Fruit fly (Drosophila melanogaster): ENCODE measurements around the gene spict.

The spict gene

dm6 chr2L:12697223-12697622 lies 7.3 kb upstream of the spict start, which contains the start of gene CG5781:
Gene CG5781 (minus strand): TSS chr2L:12697323.
- no peak for TF ChIP-seq noc (tag; optimal IDR thresholded peaks at IDR 0.05)

DNA sequence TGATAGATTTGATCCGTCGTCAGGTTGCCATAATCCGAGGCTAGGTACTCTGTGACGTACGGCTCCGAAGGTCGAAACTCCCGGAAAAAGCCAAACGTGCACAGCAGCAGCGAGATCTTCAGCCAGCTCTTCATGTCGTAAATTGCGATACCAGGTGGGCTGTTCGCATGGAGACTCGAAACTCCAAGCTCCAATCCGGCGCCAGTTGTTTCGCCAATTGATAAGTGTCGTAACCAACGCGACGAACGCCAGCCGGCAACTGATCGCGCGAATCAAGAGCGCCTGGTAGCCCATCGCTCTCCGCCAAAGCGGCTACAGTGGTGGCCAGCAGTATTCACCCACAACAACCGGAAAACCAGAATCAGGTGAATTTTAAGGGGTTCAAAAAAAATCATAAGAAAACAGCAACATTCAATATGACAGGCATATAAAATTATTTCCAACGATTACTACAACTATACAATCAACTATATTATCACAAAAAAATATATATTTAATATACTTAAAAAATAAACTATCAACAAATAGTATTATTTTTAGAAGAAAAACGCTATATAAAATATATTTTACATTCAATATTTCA lies 4.1 kb upstream of the spict start, which contains the start of gene CG17036:
Gene CG17036, minus strand, starts transcription at position 366 of the 583 bp plus-strand sequence.
- TF ChIP-seq noc (tag; optimal IDR thresholded peaks at IDR 0.05) = peak; percentile 37

- peak; percentile 6 for TF ChIP-seq noc (tag; optimal IDR thresholded peaks at IDR 0.05)
Observed at dm6 chr2L:12701498-12701897, 3.0 kb upstream of the spict start.

DNA sequence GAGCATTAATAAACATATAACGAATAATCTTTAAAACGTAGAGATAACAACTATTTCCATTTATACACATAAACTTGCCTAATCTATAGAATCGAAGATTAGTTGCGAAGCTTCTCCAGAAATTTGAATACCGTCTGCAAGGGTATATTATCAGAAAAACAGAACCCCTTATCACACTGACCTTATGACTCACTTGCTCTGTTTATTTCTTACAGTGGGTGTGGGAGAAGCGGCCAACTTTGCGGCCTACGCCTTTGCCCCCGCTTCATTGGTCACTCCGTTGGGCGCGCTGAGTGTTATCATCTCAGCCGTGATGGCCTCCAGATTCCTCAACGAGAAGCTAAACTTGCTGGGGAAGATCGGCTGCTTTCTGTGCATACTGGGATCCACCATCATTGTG lies 851 bp downstream of the spict start:
- TF ChIP-seq noc (tag; optimal IDR thresholded peaks at IDR 0.05) = peak; percentile 24

dm6 chr2L:12707540-12707939 lies 3.0 kb downstream of the spict start, which contains the start of the genes CG6180 and CG15484:
Gene CG6180 (plus strand): TSS chr2L:12707661.
Gene CG15484 (minus strand): TSS chr2L:12707711.
- peak; percentile 32 for TF ChIP-seq noc (tag; optimal IDR thresholded peaks at IDR 0.05)

DNA sequence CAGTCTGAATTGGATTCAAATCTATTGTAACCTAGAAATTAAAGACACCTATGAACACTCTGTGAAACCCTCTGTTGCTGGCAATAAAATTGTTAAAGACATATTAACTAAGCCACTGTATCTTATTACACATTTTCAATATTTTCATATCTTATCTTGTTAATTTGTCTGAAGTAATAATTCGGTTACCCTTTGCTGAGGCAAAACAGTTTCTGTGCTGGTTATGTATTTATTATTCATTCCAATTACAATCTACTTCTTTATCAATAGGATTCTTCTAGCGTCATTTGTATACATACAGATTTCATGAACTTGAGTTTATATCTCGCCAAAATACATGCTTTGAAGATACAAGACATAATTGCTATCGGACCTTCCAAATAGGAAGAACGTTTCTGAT lies 4.1 kb downstream of the spict start:
- TF ChIP-seq noc (tag; optimal IDR thresholded peaks at IDR 0.05) = no peak

DNA sequence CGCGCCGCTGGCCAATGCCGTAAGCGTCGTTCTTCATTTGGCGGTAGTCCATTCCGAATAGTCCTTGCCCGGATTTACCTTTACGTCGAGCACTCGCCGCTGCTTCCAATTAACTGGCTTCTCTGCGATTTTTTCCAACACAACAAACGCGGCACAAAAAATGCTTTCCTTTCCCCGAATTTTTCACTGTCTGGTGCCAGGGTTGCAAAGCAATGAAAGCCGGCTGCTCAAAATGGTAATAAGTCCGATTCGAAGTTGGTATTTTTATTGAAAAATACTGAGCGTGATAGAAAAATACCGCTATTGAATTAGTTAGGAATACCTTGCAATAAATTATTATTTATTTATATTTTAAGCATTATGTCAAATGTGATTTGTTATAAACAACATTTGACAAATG lies 7.7 kb downstream of the spict start:
- no peak for TF ChIP-seq noc (tag; optimal IDR thresholded peaks at IDR 0.05)

dm6 chr2L:12712852-12713251 lies 8.3 kb downstream of the spict start, which contains the start of gene CG5787:
Gene CG5787 (minus strand): TSS chr2L:12712952.
- no peak for TF ChIP-seq noc (tag; optimal IDR thresholded peaks at IDR 0.05)

- peak; percentile 44 for TF ChIP-seq noc (tag; optimal IDR thresholded peaks at IDR 0.05)
Observed at dm6 chr2L:12718437-12719376, 14.2 kb downstream of the spict start, which contains the start of gene MRP. Gene MRP (plus strand): TSS chr2L:12719045.

dm6 chr2L:12719712-12720429 lies 15.3 kb downstream of the spict start:
- peak; percentile 17 for TF ChIP-seq noc (tag; optimal IDR thresholded peaks at IDR 0.05)

DNA sequence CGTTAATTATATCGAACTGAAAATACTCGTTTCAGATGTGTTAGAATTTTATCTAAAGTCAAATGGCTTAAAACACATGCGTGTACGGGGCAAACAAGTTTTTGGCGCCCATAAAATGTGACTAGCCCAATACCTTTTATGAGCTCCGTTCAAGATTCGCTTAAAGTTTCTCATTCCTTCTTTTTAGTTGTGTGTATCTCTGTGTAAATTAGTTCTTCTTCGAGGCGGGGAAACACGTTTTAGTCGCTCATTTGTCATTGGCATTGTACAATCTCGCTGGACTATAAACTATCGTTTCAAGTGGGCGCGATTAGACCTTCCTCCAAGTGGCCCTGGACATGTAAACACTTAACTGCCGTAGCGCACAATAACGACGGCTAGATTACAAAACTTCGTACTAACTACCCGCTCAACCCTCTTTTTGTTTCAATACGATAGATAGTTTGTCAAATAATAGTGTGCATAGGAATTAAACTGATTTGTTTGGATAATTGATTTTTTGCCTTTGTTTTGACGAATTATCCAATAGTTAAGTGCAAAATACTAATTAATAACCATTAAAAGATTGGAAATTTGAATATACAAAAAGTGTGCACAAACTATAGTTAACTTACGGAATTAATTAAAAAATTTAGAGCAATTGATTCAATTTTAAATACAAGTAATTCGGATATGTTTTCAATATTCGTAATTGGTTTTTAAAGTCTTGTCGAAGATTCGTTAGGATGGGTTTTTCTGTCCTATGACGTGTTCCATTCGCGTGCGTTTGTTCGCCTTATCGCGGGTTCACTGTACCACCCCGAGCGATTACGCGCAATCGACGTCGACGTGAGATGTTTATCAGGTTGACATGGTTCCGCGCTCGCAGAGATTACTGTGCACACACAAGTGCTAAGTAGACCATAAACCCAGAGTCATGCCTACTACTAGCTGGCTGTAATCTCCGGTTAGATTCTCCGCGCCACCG lies 16.2 kb downstream of the spict start:
- TF ChIP-seq noc (tag; optimal IDR thresholded peaks at IDR 0.05) = peak; percentile 84

dm6 chr2L:12721794-12722315 lies 17.3 kb downstream of the spict start, which contains the start of gene Pih1D1:
Gene Pih1D1 (minus strand): TSS chr2L:12721843.
- peak; percentile 92 for TF ChIP-seq noc (tag; optimal IDR thresholded peaks at IDR 0.05)

- no peak for TF ChIP-seq noc (tag; optimal IDR thresholded peaks at IDR 0.05)
Observed at dm6 chr2L:12750060-12750459, 45.5 kb downstream of the spict start.

Measured in whole organism, larva.